Fruit fly (Drosophila melanogaster) whole organism, embryonic: ENCODE measurements around the gene Vm26Aa.

Experiments used
- Antp ChIP-seq: fragments of 200-800 bp; sonication (Bioruptor generic); optimal IDR thresholded peaks from 3 replicates; lab custom pipeline; 2016; ENCODE audit warnings: missing biosample characterization, missing genetic modification characterization
- BEAF-32 ChIP-seq: fragments of 200-800 bp; sonication (Bioruptor generic); optimal IDR thresholded peaks from 3 replicates; lab custom pipeline; 2017; ENCODE audit warnings: missing biosample characterization, missing genetic modification characterization, mild to moderate bottlenecking, moderate library complexity, missing genetic modification reagents
- CG10565 ChIP-seq: fragments of 200-800 bp; sonication (Bioruptor generic); optimal IDR thresholded peaks from 3 replicates; lab custom pipeline; 2016; ENCODE audit warnings: missing biosample characterization, mild to moderate bottlenecking, missing genetic modification characterization
- CG11456 ChIP-seq: fragments of 200-800 bp; sonication (Bioruptor generic); IDR thresholded peaks from 3 replicates; pipeline ENCODE4 v1.3.6; 2022; ENCODE audit warnings: missing biosample characterization, missing genetic modification characterization
- CG12391 ChIP-seq: fragments of 200-800 bp; sonication (Bioruptor generic); optimal IDR thresholded peaks from 3 replicates; lab custom pipeline; 2018; ENCODE audit warnings: missing biosample characterization, mild to moderate bottlenecking, missing genetic modification characterization, moderate library complexity
- CG12659 ChIP-seq: fragments of 200-800 bp; sonication (Bioruptor generic); optimal IDR thresholded peaks from 3 replicates; lab custom pipeline; 2017; ENCODE audit warnings: mild to moderate bottlenecking, missing biosample characterization, missing genetic modification reagents, missing genetic modification characterization
- CG12942 ChIP-seq: fragments of 200-800 bp; sonication (Bioruptor generic); optimal IDR thresholded peaks from 3 replicates; lab custom pipeline; 2016; ENCODE audit warnings: missing biosample characterization, missing genetic modification characterization
- CG1792 ChIP-seq: fragments of 200-800 bp; sonication (Bioruptor generic); optimal IDR thresholded peaks from 2 replicates; lab custom pipeline; 2016; ENCODE audit warnings: missing biosample characterization, missing genetic modification characterization
- CG30403 ChIP-seq: fragments of 200-800 bp; sonication (Bioruptor generic); optimal IDR thresholded peaks from 3 replicates; lab custom pipeline; 2016; ENCODE audit warnings: missing biosample characterization, missing genetic modification characterization
- CG31365 ChIP-seq: fragments of 200-800 bp; sonication (Bioruptor generic); optimal IDR thresholded peaks from 2 replicates; lab custom pipeline; 2018; ENCODE audit warnings: missing biosample characterization, mild to moderate bottlenecking, missing genetic modification characterization
- CG3847 ChIP-seq: fragments of 200-800 bp; sonication (Bioruptor generic); IDR thresholded peaks from 2 replicates; pipeline ENCODE4 v1.3.6; 2022; ENCODE audit warnings: missing biosample characterization, missing genetic modification characterization
- CG4360 ChIP-seq: fragments of 200-800 bp; sonication (Bioruptor generic); IDR thresholded peaks from 2 replicates; pipeline ENCODE4 v1.3.6; 2022; ENCODE audit warnings: missing biosample characterization, missing genetic modification characterization
- CG4424 ChIP-seq: fragments of 200-800 bp; sonication (Bioruptor generic); optimal IDR thresholded peaks from 3 replicates; lab custom pipeline; 2016; ENCODE audit warnings: missing biosample characterization, missing genetic modification characterization
- CG4854 ChIP-seq: fragments of 200-800 bp; sonication (Bioruptor generic); optimal IDR thresholded peaks from 2 replicates; lab custom pipeline; 2016; ENCODE audit warnings: missing biosample characterization, missing genetic modification characterization, inconsistent platforms
- CG6683 ChIP-seq: fragments of 200-800 bp; sonication (Bioruptor generic); optimal IDR thresholded peaks from 2 replicates; lab custom pipeline; 2017; ENCODE audit warnings: missing biosample characterization, mild to moderate bottlenecking, missing genetic modification characterization, missing genetic modification reagents
- CG8290 ChIP-seq, 3 experiments: fragments of 200-800 bp; sonication (Bioruptor generic); optimal IDR thresholded peaks; 2 replicates each; lab custom pipeline; 2016 to 2019; ENCODE audit warnings: missing biosample characterization in 3 of 3, missing genetic modification characterization in 3 of 3, mild to moderate bottlenecking in 2 of 3, moderate library complexity in 1 of 3
- CG8388 ChIP-seq: fragments of 200-800 bp; sonication (Bioruptor generic); optimal IDR thresholded peaks from 2 replicates; lab custom pipeline; 2019; ENCODE audit warnings: missing biosample characterization, mild to moderate bottlenecking, missing genetic modification characterization, moderate library complexity
- CkIIα-i1 ChIP-seq: fragments of 200-800 bp; sonication (Bioruptor generic); IDR thresholded peaks from 2 replicates; pipeline ENCODE4 v1.3.6; 2022; ENCODE audit warnings: missing biosample characterization, missing genetic modification characterization
- Dref ChIP-seq: fragments of 200-800 bp; sonication (Bioruptor generic); IDR thresholded peaks from 2 replicates; pipeline ENCODE4 v1.3.6; 2022; ENCODE audit warnings: missing biosample characterization, missing genetic modification characterization
- GATAe ChIP-seq: fragments of 200-800 bp; sonication (Bioruptor generic); conservative IDR thresholded peaks from 2 replicates; pipeline ENCODE4 v1.3.6; 2022; ENCODE audit warnings: missing biosample characterization, missing genetic modification characterization
- Hey ChIP-seq: fragments of 200-800 bp; sonication (Bioruptor generic); optimal IDR thresholded peaks from 3 replicates; lab custom pipeline; 2018; ENCODE audit warnings: missing biosample characterization, mild to moderate bottlenecking, missing genetic modification characterization
- Hr51 ChIP-seq, 2 experiments: fragments of 200-800 bp; sonication (Bioruptor generic); optimal IDR thresholded peaks; 2 replicates in 1 of 2; 3 replicates in 1 of 2; lab custom pipeline; 2016 to 2018; ENCODE audit warnings: missing biosample characterization in 2 of 2, missing genetic modification characterization in 2 of 2, mild to moderate bottlenecking in 1 of 2, moderate library complexity in 1 of 2
- Neu2 ChIP-seq: fragments of 200-800 bp; sonication (Bioruptor generic); optimal IDR thresholded peaks from 3 replicates; lab custom pipeline; 2016; ENCODE audit warnings: missing biosample characterization, missing genetic modification characterization, borderline replicate concordance
- Pdp1 ChIP-seq, 2 experiments: fragments of 200-800 bp; sonication (Bioruptor generic); optimal IDR thresholded peaks; 3 replicates each; lab custom pipeline; 2016; ENCODE audit warnings: missing biosample characterization in 2 of 2, missing genetic modification characterization in 2 of 2, mild to moderate bottlenecking in 1 of 2, moderate library complexity in 1 of 2
- Poxn ChIP-seq: fragments of 200-800 bp; sonication (Bioruptor generic); IDR thresholded peaks from 2 replicates; pipeline ENCODE4 v1.3.6; 2022; ENCODE audit warnings: missing biosample characterization, missing genetic modification characterization
- Spps ChIP-seq: fragments of 200-800 bp; sonication (Bioruptor generic); optimal IDR thresholded peaks from 2 replicates; lab custom pipeline; 2018; ENCODE audit warnings: missing biosample characterization, mild to moderate bottlenecking, missing genetic modification characterization
- Ssrp ChIP-seq: fragments of 200-800 bp; sonication (Bioruptor generic); optimal IDR thresholded peaks from 2 replicates; lab custom pipeline; 2018; ENCODE audit warnings: missing biosample characterization, mild to moderate bottlenecking, missing genetic modification characterization, moderate library complexity
- amos ChIP-seq: fragments of 200-800 bp; sonication (Bioruptor generic); IDR thresholded peaks from 2 replicates; pipeline ENCODE4 v1.3.6; 2022; ENCODE audit warnings: missing biosample characterization, missing genetic modification characterization; ENCODE audit not compliant: partially characterized antibody
- ap ChIP-seq: fragments of 200-800 bp; sonication (Bioruptor generic); IDR thresholded peaks from 2 replicates; pipeline ENCODE4 v1.3.6; 2022; ENCODE audit warnings: missing biosample characterization, missing genetic modification characterization
- br ChIP-seq: fragments of >200 bp; optimal IDR thresholded peaks from 2 replicates; lab custom pipeline; 2017
- cato ChIP-seq: fragments of 200-800 bp; sonication (Bioruptor generic); optimal IDR thresholded peaks from 2 replicates; lab custom pipeline; 2016; ENCODE audit warnings: missing biosample characterization, missing genetic modification characterization, borderline replicate concordance
- crc ChIP-seq: fragments of 200-800 bp; sonication (Bioruptor generic); optimal IDR thresholded peaks from 2 replicates; lab custom pipeline; 2016; ENCODE audit warnings: missing biosample characterization, missing genetic modification characterization
- fru ChIP-seq: fragments of >200 bp; optimal IDR thresholded peaks from 2 replicates; lab custom pipeline; 2017
- gfzf ChIP-seq: fragments of 200-800 bp; sonication (Bioruptor generic); optimal IDR thresholded peaks from 2 replicates; lab custom pipeline; 2016; ENCODE audit warnings: missing biosample characterization, mild to moderate bottlenecking, missing genetic modification characterization, moderate library complexity
- klu ChIP-seq: fragments of 200-800 bp; sonication (Bioruptor generic); IDR thresholded peaks from 2 replicates; pipeline ENCODE4 v1.3.6; 2022; ENCODE audit warnings: missing biosample characterization, missing genetic modification characterization
- lbe ChIP-seq: fragments of 200-800 bp; sonication (Bioruptor generic); optimal IDR thresholded peaks from 2 replicates; lab custom pipeline; 2016; ENCODE audit warnings: missing biosample characterization, mild to moderate bottlenecking, missing genetic modification characterization
- lola ChIP-seq, 3 experiments: fragments of >200 bp in 2 of 3; fragments of 200-800 bp in 1 of 3; sonication (Bioruptor generic) in 1 of 3; optimal IDR thresholded peaks; 2 replicates each; lab custom pipeline; 2017 to 2019; ENCODE audit warnings: missing biosample characterization in 3 of 3, missing genetic modification characterization in 3 of 3, mild to moderate bottlenecking in 1 of 3, moderate library complexity in 1 of 3
- maf-S ChIP-seq: fragments of 200-800 bp; sonication (Bioruptor generic); optimal IDR thresholded peaks from 2 replicates; lab custom pipeline; 2016; ENCODE audit warnings: missing biosample characterization, missing genetic modification characterization
- nom ChIP-seq: fragments of 200-800 bp; sonication (Bioruptor generic); optimal IDR thresholded peaks from 2 replicates; lab custom pipeline; 2017; ENCODE audit warnings: missing biosample characterization, missing genetic modification characterization, mild to moderate bottlenecking, moderate library complexity, missing genetic modification reagents
- psq ChIP-seq: fragments of 200-800 bp; sonication (Bioruptor generic); optimal IDR thresholded peaks from 2 replicates; lab custom pipeline; 2017; ENCODE audit warnings: missing biosample characterization, missing genetic modification characterization
- run ChIP-seq: fragments of 200-800 bp; sonication (Bioruptor generic); optimal IDR thresholded peaks from 3 replicates; lab custom pipeline; 2018; ENCODE audit warnings: missing biosample characterization, mild to moderate bottlenecking, missing genetic modification characterization
- sna ChIP-seq: fragments of 200-800 bp; sonication (Bioruptor generic); IDR thresholded peaks from 2 replicates; pipeline ENCODE4 v1.3.6; 2022; ENCODE audit warnings: missing biosample characterization, missing genetic modification characterization; ENCODE audit not compliant: partially characterized antibody
- tin ChIP-seq: fragments of 200-800 bp; sonication (Bioruptor generic); optimal IDR thresholded peaks from 3 replicates; lab custom pipeline; 2016; ENCODE audit warnings: missing biosample characterization, missing genetic modification characterization
- trem ChIP-seq: fragments of 200-800 bp; optimal IDR thresholded peaks from 3 replicates; lab custom pipeline; 2019; ENCODE audit warnings: missing biosample characterization, mild to moderate bottlenecking, missing genetic modification characterization, moderate library complexity
- vnd ChIP-seq: fragments of 200-800 bp; sonication (Bioruptor generic); IDR thresholded peaks from 3 replicates; pipeline ENCODE4 v1.3.6; 2022; ENCODE audit warnings: missing biosample characterization, missing genetic modification characterization; ENCODE audit not compliant: partially characterized antibody
- z ChIP-seq: fragments of 200-800 bp; sonication (Bioruptor generic); IDR thresholded peaks from 3 replicates; pipeline ENCODE4 v1.3.6; 2022; ENCODE audit warnings: missing biosample characterization, missing genetic modification characterization
- zen2 ChIP-seq: fragments of 200-800 bp; sonication (Bioruptor generic); IDR thresholded peaks from 3 replicates; pipeline ENCODE4 v1.3.6; 2022; ENCODE audit warnings: missing biosample characterization, missing genetic modification characterization; ENCODE audit not compliant: partially characterized antibody
- zfh2 ChIP-seq: fragments of 200-800 bp; sonication (Bioruptor generic); optimal IDR thresholded peaks from 2 replicates; lab custom pipeline; 2016; ENCODE audit warnings: missing biosample characterization, missing genetic modification characterization

Gene Vm26Aa

DNA sequence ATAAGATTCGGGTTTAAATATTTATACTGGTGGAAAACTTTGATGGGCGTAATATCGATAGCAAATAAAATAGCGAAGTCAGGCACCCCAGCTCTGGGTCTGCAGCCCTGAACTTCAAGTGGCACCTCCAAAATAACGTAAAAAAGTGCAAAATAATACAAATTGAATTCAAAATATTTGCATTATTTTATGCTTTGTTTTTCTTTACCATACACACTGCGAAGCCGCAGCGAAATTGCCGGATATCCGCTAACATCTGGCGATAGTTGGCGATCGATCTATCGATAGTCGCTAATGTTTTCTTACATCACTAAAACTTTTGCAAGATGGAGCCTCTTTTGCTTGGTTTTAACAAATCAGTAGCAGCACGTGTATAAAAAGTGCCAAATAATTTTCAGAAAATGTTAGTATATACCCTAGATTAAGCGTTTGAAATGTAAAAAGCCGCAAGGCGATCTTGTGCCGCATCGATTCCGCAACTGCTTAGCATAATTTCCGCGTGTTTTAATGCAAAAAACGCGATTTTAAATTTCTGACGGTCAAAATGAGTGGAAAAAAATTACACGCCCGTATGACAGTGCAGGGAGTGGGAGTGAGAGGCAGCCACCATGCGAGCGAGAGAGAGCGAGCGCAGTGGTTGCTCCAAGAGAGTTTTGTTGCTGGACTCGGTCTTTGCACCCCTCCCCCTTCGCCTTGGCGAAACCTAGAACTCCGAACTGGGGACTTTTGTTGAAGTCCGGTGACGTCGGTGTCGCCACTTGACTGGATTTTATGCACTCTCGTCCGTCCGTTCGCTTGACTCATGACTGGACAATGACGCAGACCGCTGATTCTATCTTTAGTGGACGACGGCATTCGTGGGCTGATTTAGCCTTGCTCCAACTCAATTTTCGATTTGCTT is 21.5 kb upstream of the Vm26Aa start, which contains the start of gene eIF4A (continued):
- TF ChIP-seq lola (GFP tag; optimal IDR thresholded peaks at IDR 0.05; lab: Kevin White, UChicago) (peak in 1 of 3 experiments; percentile 29), tin (no peak), Antp (GFP tag; lab: Kevin White, UChicago) (no peak), CG10565 (GFP tag; lab: Kevin White, UChicago) (no peak), zen2 (GFP tag; lab: Robert Waterston, UW) (no peak), run (no peak), br (lab: Kevin White, UChicago) (no peak), Dref (GFP tag; lab: Robert Waterston, UW) (no peak), Hey (tag; lab: Kevin White, UChicago) (no peak), CG12391 (tag; lab: Kevin White, UChicago) (peak; percentile 25), zfh2 (GFP tag; lab: Kevin White, UChicago) (no peak), BEAF-32 (GFP tag; lab: Kevin White, UChicago) (peak; percentile 96), Ssrp (tag; lab: Kevin White, UChicago) (peak; percentile 12), fru (lab: Kevin White, UChicago) (no peak), CG1792 (no peak), CG11456 (GFP tag; lab: Robert Waterston, UW) (no peak), Hr51 (GFP tag; optimal IDR thresholded peaks at IDR 0.05; lab: Kevin White, UChicago) (no peak), ap (GFP tag; lab: Robert Waterston, UW) (no peak), CG8290 (GFP tag; optimal IDR thresholded peaks at IDR 0.05; lab: Kevin White, UChicago) (no peak), CG8290 (tag; optimal IDR thresholded peaks at IDR 0.05; lab: Kevin White, UChicago) (peak in 1 of 2 experiments; percentile 37), sna (GFP tag; lab: Robert Waterston, UW) (no peak), amos (GFP tag; lab: Robert Waterston, UW) (no peak), CG12942 (GFP tag; lab: Kevin White, UChicago) (no peak), CG4360 (GFP tag; lab: Robert Waterston, UW) (no peak), Pdp1 (GFP tag; optimal IDR thresholded peaks at IDR 0.05; lab: Kevin White, UChicago) (peak in 1 of 2 experiments; percentile 40), CG12659 (GFP tag; lab: Kevin White, UChicago) (peak; percentile 54), crc (GFP tag; lab: Kevin White, UChicago) (no peak), CG3847 (GFP tag; lab: Robert Waterston, UW) (no peak), nom (GFP tag; lab: Kevin White, UChicago) (peak; percentile 67), trem (tag; lab: Kevin White, UChicago) (peak; percentile 57), lbe (no peak), maf-S (GFP tag; lab: Kevin White, UChicago) (no peak), klu (GFP tag; lab: Robert Waterston, UW) (no peak), CG8388 (GFP tag; lab: Kevin White, UChicago) (no peak), CG31365 (no peak), CG4424 (GFP tag; lab: Kevin White, UChicago) (no peak), CkIIα-i1 (GFP tag; lab: Robert Waterston, UW) (no peak), Spps (tag; lab: Kevin White, UChicago) (peak; percentile 11), GATAe (GFP tag; lab: Robert Waterston, UW) (no peak), CG4854 (GFP tag; lab: Kevin White, UChicago) (no peak), vnd (GFP tag; lab: Robert Waterston, UW) (no peak), psq (GFP tag; lab: Kevin White, UChicago) (no peak), CG6683 (GFP tag; lab: Kevin White, UChicago) (no peak), gfzf (no peak), Neu2 (GFP tag; lab: Kevin White, UChicago) (no peak), CG30403 (peak; percentile 1), cato (GFP tag; lab: Kevin White, UChicago) (no peak), z (GFP tag; lab: Robert Waterston, UW) (no peak), Poxn (GFP tag; lab: Robert Waterston, UW) (no peak)
